Fruit fly (Drosophila melanogaster) whole organism, embryonic: ENCODE results near the gene CG32106.

Source experiments
- ATbp ChIP-seq: fragments of 200-800 bp; sonication (Bioruptor generic); optimal IDR thresholded peaks from 2 replicates; lab custom pipeline; 2017; ENCODE audit warnings: missing biosample characterization, mild to moderate bottlenecking, missing genetic modification characterization, missing genetic modification reagents
- Atf6 ChIP-seq: fragments of 200-800 bp; sonication (Bioruptor generic); IDR thresholded peaks from 2 replicates; pipeline ENCODE4 v1.3.6; 2022; ENCODE audit warnings: missing biosample characterization, missing genetic modification characterization
- CG10321 ChIP-seq: fragments of 200-800 bp; sonication (Bioruptor generic); IDR thresholded peaks from 2 replicates; pipeline ENCODE4 v1.3.6; 2022; ENCODE audit warnings: missing biosample characterization, missing genetic modification characterization
- CG10366 ChIP-seq: fragments of 200-800 bp; sonication (Bioruptor generic); IDR thresholded peaks from 2 replicates; pipeline ENCODE4 v1.3.6; 2022; ENCODE audit warnings: missing biosample characterization, missing genetic modification characterization
- CG13775 ChIP-seq: fragments of 200-800 bp; sonication (Bioruptor generic); optimal IDR thresholded peaks from 3 replicates; lab custom pipeline; 2017; ENCODE audit warnings: missing biosample characterization, mild to moderate bottlenecking, missing genetic modification characterization
- CG1529 ChIP-seq: fragments of 200-800 bp; sonication (Bioruptor generic); optimal IDR thresholded peaks from 3 replicates; lab custom pipeline; 2018; ENCODE audit warnings: missing biosample characterization, missing genetic modification characterization
- CG1603 ChIP-seq: fragments of 200-800 bp; sonication (Bioruptor generic); optimal IDR thresholded peaks from 2 replicates; lab custom pipeline; 2019; ENCODE audit warnings: missing biosample characterization, mild to moderate bottlenecking, missing genetic modification characterization, moderate library complexity
- CG16863 ChIP-seq: fragments of 200-800 bp; sonication (Bioruptor generic); optimal IDR thresholded peaks from 3 replicates; lab custom pipeline; 2016; ENCODE audit warnings: missing biosample characterization, missing genetic modification characterization
- CG18619 ChIP-seq: fragments of 200-800 bp; sonication (Bioruptor generic); optimal IDR thresholded peaks from 3 replicates; lab custom pipeline; 2017; ENCODE audit warnings: missing biosample characterization, mild to moderate bottlenecking, missing genetic modification characterization
- CG2116 ChIP-seq: fragments of 200-800 bp; sonication (Bioruptor generic); optimal IDR thresholded peaks from 3 replicates; lab custom pipeline; 2018; ENCODE audit warnings: missing biosample characterization, mild to moderate bottlenecking, missing genetic modification characterization
- CG2129 ChIP-seq: fragments of 200-800 bp; sonication (Bioruptor generic); IDR thresholded peaks from 2 replicates; pipeline ENCODE4 v1.3.6; 2022; ENCODE audit warnings: missing biosample characterization, missing genetic modification characterization; ENCODE audit not compliant: partially characterized antibody
- CG2199 ChIP-seq: fragments of 200-800 bp; sonication (Bioruptor generic); IDR thresholded peaks from 3 replicates; pipeline ENCODE4 v1.3.6; 2022; ENCODE audit warnings: missing biosample characterization, missing genetic modification characterization
- CG3065 ChIP-seq: fragments of 200-800 bp; sonication (Bioruptor generic); optimal IDR thresholded peaks from 2 replicates; lab custom pipeline; 2016; ENCODE audit warnings: missing biosample characterization, missing genetic modification characterization
- CG32772 ChIP-seq: fragments of 200-800 bp; sonication (Bioruptor generic); IDR thresholded peaks from 2 replicates; pipeline ENCODE4 v1.3.6; 2022; ENCODE audit warnings: missing biosample characterization, missing genetic modification characterization
- CG3847 ChIP-seq: fragments of 200-800 bp; sonication (Bioruptor generic); IDR thresholded peaks from 2 replicates; pipeline ENCODE4 v1.3.6; 2022; ENCODE audit warnings: missing biosample characterization, missing genetic modification characterization
- CG4282 ChIP-seq: fragments of 200-800 bp; sonication (Bioruptor generic); optimal IDR thresholded peaks from 2 replicates; lab custom pipeline; 2016; ENCODE audit warnings: missing biosample characterization, missing genetic modification characterization
- CG4707 ChIP-seq: fragments of 200-800 bp; sonication (Bioruptor generic); optimal IDR thresholded peaks from 2 replicates; lab custom pipeline; 2018; ENCODE audit warnings: missing biosample characterization, mild to moderate bottlenecking, missing genetic modification characterization, moderate library complexity
- CG6654 ChIP-seq: fragments of 200-800 bp; sonication (Bioruptor generic); optimal IDR thresholded peaks from 2 replicates; lab custom pipeline; 2017; ENCODE audit warnings: missing biosample characterization, mild to moderate bottlenecking, missing genetic modification characterization
- CG6791 ChIP-seq: fragments of 200-800 bp; sonication (Bioruptor generic); IDR thresholded peaks from 3 replicates; pipeline ENCODE4 v1.3.6; 2022; ENCODE audit warnings: missing biosample characterization, missing genetic modification characterization; ENCODE audit not compliant: partially characterized antibody
- CG9932 ChIP-seq: fragments of 200-800 bp; sonication (Bioruptor generic); IDR thresholded peaks from 2 replicates; pipeline ENCODE4 v1.3.6; 2022; ENCODE audit warnings: missing biosample characterization, missing genetic modification characterization
- CHES-1-like ChIP-seq: fragments of 200-800 bp; sonication (Bioruptor generic); optimal IDR thresholded peaks from 2 replicates; lab custom pipeline; 2016; ENCODE audit warnings: missing biosample characterization, missing genetic modification characterization
- Camta ChIP-seq: fragments of 200-800 bp; sonication (Bioruptor generic); optimal IDR thresholded peaks from 2 replicates; lab custom pipeline; 2016; ENCODE audit warnings: missing biosample characterization, missing genetic modification characterization
- Dll ChIP-seq: fragments of 200-800 bp; sonication (Bioruptor generic); IDR thresholded peaks from 4 replicates; pipeline ENCODE4 v1.3.6; 2022; ENCODE audit warnings: missing biosample characterization, missing genetic modification characterization; ENCODE audit not compliant: partially characterized antibody
- Doc2 ChIP-seq: fragments of 200-800 bp; sonication (Bioruptor generic); IDR thresholded peaks from 2 replicates; pipeline ENCODE4 v1.3.6; 2022; ENCODE audit warnings: missing biosample characterization, missing genetic modification characterization
- ERR ChIP-seq: fragments of 200-800 bp; sonication (Bioruptor generic); optimal IDR thresholded peaks from 2 replicates; lab custom pipeline; 2016; ENCODE audit warnings: missing biosample characterization, missing genetic modification characterization
- HLH3B ChIP-seq: fragments of 200-800 bp; sonication (Bioruptor generic); IDR thresholded peaks from 2 replicates; pipeline ENCODE4 v1.3.6; 2022; ENCODE audit warnings: missing biosample characterization, missing genetic modification characterization
- Hmr ChIP-seq: fragments of 200-800 bp; sonication (Bioruptor generic); optimal IDR thresholded peaks from 3 replicates; lab custom pipeline; 2017; ENCODE audit warnings: mild to moderate bottlenecking, missing biosample characterization, missing genetic modification reagents, missing genetic modification characterization
- Med ChIP-seq: fragments of 200-800 bp; sonication (Bioruptor generic); peaks from one replicate; lab custom pipeline; 2016; ENCODE audit warnings: missing biosample characterization, missing genetic modification characterization, mild to moderate bottlenecking, inconsistent platforms, moderate library complexity
- Six4 ChIP-seq: fragments of 200-800 bp; sonication (Bioruptor generic); optimal IDR thresholded peaks from 2 replicates; lab custom pipeline; 2016; ENCODE audit warnings: missing biosample characterization, missing genetic modification characterization
- ash1 ChIP-seq: fragments of 200-800 bp; sonication (Bioruptor generic); optimal IDR thresholded peaks from 2 replicates; lab custom pipeline; 2018; ENCODE audit warnings: missing biosample characterization, mild to moderate bottlenecking, missing genetic modification characterization
- cato ChIP-seq: fragments of 200-800 bp; sonication (Bioruptor generic); optimal IDR thresholded peaks from 2 replicates; lab custom pipeline; 2016; ENCODE audit warnings: missing biosample characterization, missing genetic modification characterization, borderline replicate concordance
- emc ChIP-seq: fragments of 200-800 bp; sonication (Bioruptor generic); optimal IDR thresholded peaks from 2 replicates; lab custom pipeline; 2016; ENCODE audit warnings: missing biosample characterization, missing genetic modification characterization
- exex ChIP-seq: fragments of 200-800 bp; sonication (Bioruptor generic); optimal IDR thresholded peaks from 4 replicates; lab custom pipeline; 2018; ENCODE audit warnings: missing biosample characterization, mild to moderate bottlenecking, missing genetic modification characterization, moderate library complexity
- fd64A ChIP-seq: fragments of 200-800 bp; sonication (Bioruptor generic); optimal IDR thresholded peaks from 3 replicates; lab custom pipeline; 2018; ENCODE audit warnings: missing biosample characterization, mild to moderate bottlenecking, missing genetic modification characterization
- fu2 ChIP-seq: fragments of 200-800 bp; sonication (Bioruptor generic); optimal IDR thresholded peaks from 2 replicates; lab custom pipeline; 2016; ENCODE audit warnings: missing biosample characterization, missing genetic modification characterization
- gce ChIP-seq: fragments of 200-800 bp; sonication (Bioruptor generic); IDR thresholded peaks from 3 replicates; pipeline ENCODE4 v1.3.6; 2022; ENCODE audit warnings: missing biosample characterization, missing genetic modification characterization
- gem ChIP-seq: fragments of 200-800 bp; sonication (Bioruptor generic); optimal IDR thresholded peaks from 2 replicates; lab custom pipeline; 2019; ENCODE audit warnings: missing biosample characterization, mild to moderate bottlenecking, missing genetic modification characterization, moderate library complexity
- hkb ChIP-seq, 2 experiments: fragments of 200-800 bp in 1 of 2; fragments of >200 bp in 1 of 2; sonication (Bioruptor generic) in 1 of 2; IDR thresholded peaks in 1 of 2; optimal IDR thresholded peaks in 1 of 2; 2 replicates each; pipeline versions ENCODE4 v1.3.6 to Lab custom; 2017 to 2022; ENCODE audit warnings: missing biosample characterization in 1 of 2, missing genetic modification characterization in 1 of 2
- hth ChIP-seq: fragments of >200 bp; optimal IDR thresholded peaks from 2 replicates; lab custom pipeline; 2017; ENCODE audit warnings: inconsistent platforms
- jumu ChIP-seq: fragments of 200-800 bp; sonication (Bioruptor generic); optimal IDR thresholded peaks from 3 replicates; lab custom pipeline; 2016; ENCODE audit warnings: missing biosample characterization, missing genetic modification characterization
- kni ChIP-seq: fragments of 200-800 bp; sonication (Bioruptor generic); optimal IDR thresholded peaks from 3 replicates; lab custom pipeline; 2017; ENCODE audit warnings: mild to moderate bottlenecking, missing biosample characterization, missing genetic modification reagents, missing genetic modification characterization
- odd ChIP-seq: fragments of 200-800 bp; sonication (Bioruptor generic); optimal IDR thresholded peaks from 2 replicates; lab custom pipeline; 2017; ENCODE audit warnings: missing biosample characterization, mild to moderate bottlenecking, missing genetic modification characterization
- onecut ChIP-seq: fragments of 200-800 bp; sonication (Bioruptor generic); IDR thresholded peaks from 2 replicates; pipeline ENCODE4 v1.3.6; 2022; ENCODE audit warnings: missing biosample characterization, missing genetic modification characterization
- org-1 ChIP-seq: fragments of 200-800 bp; sonication (Bioruptor generic); optimal IDR thresholded peaks from 2 replicates; lab custom pipeline; 2017; ENCODE audit warnings: missing biosample characterization, missing genetic modification characterization
- pros ChIP-seq: fragments of 200-800 bp; sonication (Bioruptor generic); optimal IDR thresholded peaks from 3 replicates; lab custom pipeline; 2019; ENCODE audit warnings: missing biosample characterization, mild to moderate bottlenecking, missing genetic modification characterization, moderate library complexity
- sim ChIP-seq: fragments of 200-800 bp; sonication (Bioruptor generic); IDR thresholded peaks from 2 replicates; pipeline ENCODE4 v1.3.6; 2022; ENCODE audit warnings: missing biosample characterization, missing genetic modification characterization
- tap ChIP-seq: fragments of 200-800 bp; optimal IDR thresholded peaks from 3 replicates; lab custom pipeline; 2019; ENCODE audit warnings: missing biosample characterization, mild to moderate bottlenecking, missing genetic modification characterization, moderate library complexity
- tin ChIP-seq: fragments of 200-800 bp; sonication (Bioruptor generic); optimal IDR thresholded peaks from 3 replicates; lab custom pipeline; 2016; ENCODE audit warnings: missing biosample characterization, missing genetic modification characterization
- trem ChIP-seq: fragments of 200-800 bp; optimal IDR thresholded peaks from 3 replicates; lab custom pipeline; 2019; ENCODE audit warnings: missing biosample characterization, mild to moderate bottlenecking, missing genetic modification characterization, moderate library complexity
- twi ChIP-seq: fragments of 200-800 bp; optimal IDR thresholded peaks from 2 replicates; lab custom pipeline; 2019; ENCODE audit warnings: missing biosample characterization, mild to moderate bottlenecking, missing genetic modification characterization, moderate library complexity
- zen ChIP-seq: fragments of 200-800 bp; sonication (Bioruptor generic); optimal IDR thresholded peaks from 3 replicates; lab custom pipeline; 2018; ENCODE audit warnings: missing biosample characterization, mild to moderate bottlenecking, missing genetic modification characterization, moderate library complexity
- zf30C ChIP-seq: fragments of 200-800 bp; sonication (Bioruptor generic); optimal IDR thresholded peaks from 3 replicates; lab custom pipeline; 2018; ENCODE audit warnings: missing biosample characterization, mild to moderate bottlenecking, missing genetic modification characterization

The CG32106 gene

DNA sequence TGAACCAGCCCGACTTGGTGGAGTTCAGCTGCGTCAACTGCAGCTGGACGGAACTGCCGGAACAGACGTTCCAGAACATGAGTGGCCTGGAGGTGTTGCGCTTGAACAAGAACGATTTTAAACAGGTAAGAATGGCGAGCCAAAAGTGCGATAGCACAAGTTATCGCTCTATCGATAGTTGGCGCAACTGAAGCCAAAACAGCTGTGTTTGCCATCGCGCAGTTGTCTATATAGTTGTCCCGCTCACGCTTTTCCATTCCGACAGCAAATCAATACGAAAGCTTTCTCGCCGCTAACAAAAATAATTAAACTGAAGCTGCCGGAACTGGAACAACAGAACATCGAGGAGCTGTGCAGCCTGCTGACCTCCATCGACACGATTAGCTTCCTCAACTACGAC lies 16.0 kb upstream of the CG32106 start (continued):
- TF ChIP-seq ATbp (GFP tag; lab: Kevin White, UChicago) (no peak), CG2199 (GFP tag; lab: Robert Waterston, UW) (peak; percentile 62; the same call in 1 of the 3 replicates), emc (GFP tag; lab: Kevin White, UChicago) (no peak), CG3847 (GFP tag; lab: Robert Waterston, UW) (no peak), tin (GFP tag; lab: Kevin White, UChicago) (no peak), Med (GFP tag; lab: Kevin White, UChicago) (peak; percentile 82), hkb (optimal IDR thresholded peaks at IDR 0.05; lab: Kevin White, UChicago) (no peak), hkb (GFP tag; IDR thresholded peaks at IDR 0.05; lab: Robert Waterston, UW) (no peak), CG32772 (GFP tag; lab: Robert Waterston, UW) (no peak), trem (peak; percentile 7), CG1603 (tag; lab: Kevin White, UChicago) (peak; percentile 51), cato (GFP tag; lab: Kevin White, UChicago) (no peak), kni (GFP tag; lab: Kevin White, UChicago) (no peak), exex (tag; lab: Kevin White, UChicago) (peak; percentile 11), HLH3B (GFP tag; lab: Robert Waterston, UW) (no peak), pros (GFP tag; lab: Kevin White, UChicago) (no peak), odd (GFP tag; lab: Kevin White, UChicago) (no peak), Hmr (GFP tag; lab: Kevin White, UChicago) (peak; percentile 41), CG2129 (GFP tag; lab: Robert Waterston, UW) (peak; percentile 57; the same call in 1 of the 2 replicates), zen (tag; lab: Kevin White, UChicago) (no peak), zf30C (GFP tag; lab: Kevin White, UChicago) (no peak), fd64A (GFP tag; lab: Kevin White, UChicago) (no peak), CG6791 (peak; percentile 84), CG10366 (GFP tag; lab: Robert Waterston, UW) (no peak), Atf6 (no peak), Camta (GFP tag; lab: Kevin White, UChicago) (no peak), org-1 (GFP tag; lab: Kevin White, UChicago) (no peak), CG10321 (peak; percentile 97), Six4 (GFP tag; lab: Kevin White, UChicago) (no peak), twi (tag; lab: Kevin White, UChicago) (no peak), CG16863 (GFP tag; lab: Kevin White, UChicago) (no peak), CG6654 (GFP tag; lab: Kevin White, UChicago) (no peak), Dll (peak; percentile 91), CG4707 (GFP tag; lab: Kevin White, UChicago) (no peak), CG9932 (GFP tag; lab: Robert Waterston, UW) (no peak), tap (tag; lab: Kevin White, UChicago) (no peak), onecut (GFP tag; lab: Robert Waterston, UW) (peak; percentile 98), ash1 (GFP tag; lab: Kevin White, UChicago) (no peak), CG13775 (no peak), CG4282 (GFP tag; lab: Kevin White, UChicago) (no peak), CG18619 (GFP tag; lab: Kevin White, UChicago) (no peak), fu2 (GFP tag; lab: Kevin White, UChicago) (no peak), gce (GFP tag; lab: Robert Waterston, UW) (no peak), hth (lab: Kevin White, UChicago) (no peak), CG2116 (GFP tag; lab: Kevin White, UChicago) (peak; percentile 29), ERR (no peak), CG3065 (GFP tag; lab: Kevin White, UChicago) (no peak), Doc2 (no peak), gem (no peak), CHES-1-like (GFP tag; lab: Kevin White, UChicago) (no peak), CG1529 (no peak), jumu (GFP tag; lab: Kevin White, UChicago) (no peak), sim (no peak)
